Fruit fly (Drosophila melanogaster) whole organism, embryonic: Measurements from ENCODE around the gene Phs.

Source experiments
- Blimp-1 ChIP-seq: fragments of 200-800 bp; sonication (Bioruptor generic); optimal IDR thresholded peaks from 3 replicates; lab custom pipeline; 2018; ENCODE audit warnings: missing biosample characterization, missing genetic modification characterization, mild to moderate bottlenecking, moderate library complexity, missing genetic modification reagents
- CG10462 ChIP-seq: fragments of 200-800 bp; sonication (Bioruptor generic); optimal IDR thresholded peaks from 2 replicates; lab custom pipeline; 2016; ENCODE audit warnings: missing biosample characterization, missing genetic modification characterization
- CG11247 ChIP-seq: fragments of 200-800 bp; sonication (Bioruptor generic); IDR thresholded peaks from 2 replicates; pipeline ENCODE4 v1.3.6; 2022; ENCODE audit warnings: missing biosample characterization, missing genetic modification characterization
- CG12391 ChIP-seq: fragments of 200-800 bp; sonication (Bioruptor generic); optimal IDR thresholded peaks from 3 replicates; lab custom pipeline; 2018; ENCODE audit warnings: missing biosample characterization, mild to moderate bottlenecking, missing genetic modification characterization, moderate library complexity
- CG1603 ChIP-seq: fragments of 200-800 bp; sonication (Bioruptor generic); optimal IDR thresholded peaks from 2 replicates; lab custom pipeline; 2019; ENCODE audit warnings: missing biosample characterization, mild to moderate bottlenecking, missing genetic modification characterization, moderate library complexity
- CG1647 ChIP-seq: fragments of 200-800 bp; sonication (Bioruptor generic); optimal IDR thresholded peaks from 3 replicates; lab custom pipeline; 2016; ENCODE audit warnings: missing biosample characterization, missing genetic modification characterization
- CG17328 ChIP-seq: fragments of 200-800 bp; sonication (Bioruptor generic); IDR thresholded peaks from 2 replicates; pipeline ENCODE4 v1.3.6; 2022; ENCODE audit warnings: missing biosample characterization, missing genetic modification characterization
- CG17568 ChIP-seq: fragments of 200-800 bp; sonication (Bioruptor generic); optimal IDR thresholded peaks from 2 replicates; lab custom pipeline; 2018; ENCODE audit warnings: missing biosample characterization, mild to moderate bottlenecking, missing genetic modification characterization, moderate library complexity
- CG17829 ChIP-seq: fragments of 200-800 bp; optimal IDR thresholded peaks from 2 replicates; lab custom pipeline; 2019; ENCODE audit warnings: missing biosample characterization, mild to moderate bottlenecking, missing genetic modification characterization, moderate library complexity
- CG18262 ChIP-seq: fragments of 200-800 bp; optimal IDR thresholded peaks from 3 replicates; lab custom pipeline; 2019; ENCODE audit warnings: missing biosample characterization, mild to moderate bottlenecking, missing genetic modification characterization, moderate library complexity
- CG2712 ChIP-seq: fragments of 200-800 bp; optimal IDR thresholded peaks from 3 replicates; lab custom pipeline; 2019; ENCODE audit warnings: missing biosample characterization, mild to moderate bottlenecking, missing genetic modification characterization, moderate library complexity
- CG33213 ChIP-seq: fragments of 200-800 bp; sonication (Bioruptor generic); optimal IDR thresholded peaks from 3 replicates; lab custom pipeline; 2016; ENCODE audit warnings: missing biosample characterization, missing genetic modification characterization
- CG6813 ChIP-seq: fragments of 200-800 bp; sonication (Bioruptor generic); optimal IDR thresholded peaks from 2 replicates; lab custom pipeline; 2017; ENCODE audit warnings: missing biosample characterization, missing genetic modification characterization, mild to moderate bottlenecking, moderate library complexity, missing genetic modification reagents
- CG7839 ChIP-seq: fragments of 200-800 bp; sonication (Bioruptor generic); optimal IDR thresholded peaks from 3 replicates; lab custom pipeline; 2018; ENCODE audit warnings: missing biosample characterization, mild to moderate bottlenecking, missing genetic modification characterization, moderate library complexity
- CG9727 ChIP-seq: fragments of 200-800 bp; sonication (Bioruptor generic); optimal IDR thresholded peaks from 3 replicates; lab custom pipeline; 2017; ENCODE audit warnings: missing biosample characterization, mild to moderate bottlenecking, missing genetic modification characterization
- CG9876 ChIP-seq: fragments of 200-800 bp; sonication (Bioruptor generic); optimal IDR thresholded peaks from 2 replicates; lab custom pipeline; 2016; ENCODE audit warnings: missing biosample characterization, missing genetic modification characterization
- CTCF ChIP-seq: fragments of 200-800 bp; sonication (Bioruptor generic); optimal IDR thresholded peaks from 2 replicates; lab custom pipeline; 2017; ENCODE audit warnings: missing biosample characterization, mild to moderate bottlenecking, missing genetic modification characterization, moderate library complexity
- Ets65A ChIP-seq: fragments of 200-800 bp; sonication (Bioruptor generic); peaks from one replicate; lab custom pipeline; 2016; ENCODE audit warnings: missing biosample characterization, missing genetic modification characterization
- Med ChIP-seq: fragments of 200-800 bp; sonication (Bioruptor generic); peaks from one replicate; lab custom pipeline; 2016; ENCODE audit warnings: missing biosample characterization, missing genetic modification characterization, mild to moderate bottlenecking, inconsistent platforms, moderate library complexity
- Sox102F ChIP-seq: fragments of 200-800 bp; sonication (Bioruptor generic); optimal IDR thresholded peaks from 2 replicates; lab custom pipeline; 2018; ENCODE audit warnings: missing biosample characterization, mild to moderate bottlenecking, missing genetic modification characterization, moderate library complexity
- Ssrp ChIP-seq: fragments of 200-800 bp; sonication (Bioruptor generic); optimal IDR thresholded peaks from 2 replicates; lab custom pipeline; 2018; ENCODE audit warnings: missing biosample characterization, mild to moderate bottlenecking, missing genetic modification characterization, moderate library complexity
- Xrp1 ChIP-seq: fragments of 200-800 bp; sonication (Bioruptor generic); IDR thresholded peaks from 2 replicates; pipeline ENCODE4 v1.3.6; 2022; ENCODE audit warnings: missing biosample characterization, missing genetic modification characterization
- bsh ChIP-seq, 2 experiments: fragments of 200-800 bp; sonication (Bioruptor generic); optimal IDR thresholded peaks; 2 replicates each; lab custom pipeline; 2017 to 2018; ENCODE audit warnings: mild to moderate bottlenecking in 2 of 2, missing biosample characterization in 2 of 2, missing genetic modification characterization in 2 of 2, moderate library complexity in 1 of 2
- dmrt11E ChIP-seq: fragments of 200-800 bp; sonication (Bioruptor generic); optimal IDR thresholded peaks from 3 replicates; lab custom pipeline; 2018; ENCODE audit warnings: missing biosample characterization, mild to moderate bottlenecking, missing genetic modification characterization, moderate library complexity
- gem ChIP-seq: fragments of 200-800 bp; sonication (Bioruptor generic); optimal IDR thresholded peaks from 2 replicates; lab custom pipeline; 2019; ENCODE audit warnings: missing biosample characterization, mild to moderate bottlenecking, missing genetic modification characterization, moderate library complexity
- h ChIP-seq: fragments of >200 bp; optimal IDR thresholded peaks from 2 replicates; lab custom pipeline; 2017
- maf-S ChIP-seq: fragments of 200-800 bp; sonication (Bioruptor generic); optimal IDR thresholded peaks from 2 replicates; lab custom pipeline; 2016; ENCODE audit warnings: missing biosample characterization, missing genetic modification characterization
- nau ChIP-seq: fragments of 200-800 bp; sonication (Bioruptor generic); optimal IDR thresholded peaks from 3 replicates; lab custom pipeline; 2017; ENCODE audit warnings: missing biosample characterization, mild to moderate bottlenecking, missing genetic modification characterization, missing genetic modification reagents
- onecut ChIP-seq: fragments of 200-800 bp; sonication (Bioruptor generic); IDR thresholded peaks from 2 replicates; pipeline ENCODE4 v1.3.6; 2022; ENCODE audit warnings: missing biosample characterization, missing genetic modification characterization
- prd ChIP-seq, 3 experiments: fragments of >200 bp in 2 of 3; fragments of 200-800 bp in 1 of 3; sonication (Bioruptor generic) in 1 of 3; optimal IDR thresholded peaks in 2 of 3; IDR thresholded peaks in 1 of 3; 2 replicates in 2 of 3; 3 replicates in 1 of 3; pipeline versions ENCODE4 v1.3.6 to Lab custom; 2017 to 2022; ENCODE audit warnings: missing biosample characterization in 1 of 3, missing genetic modification characterization in 1 of 3
- sd ChIP-seq: fragments of 200-800 bp; sonication (Bioruptor generic); optimal IDR thresholded peaks from 3 replicates; lab custom pipeline; 2018; ENCODE audit warnings: missing biosample characterization, mild to moderate bottlenecking, missing genetic modification characterization, moderate library complexity
- sens ChIP-seq: fragments of 200-800 bp; sonication (Bioruptor generic); peaks from one replicate; lab custom pipeline; 2016; ENCODE audit warnings: missing biosample characterization, missing genetic modification characterization
- trem ChIP-seq: fragments of 200-800 bp; optimal IDR thresholded peaks from 3 replicates; lab custom pipeline; 2019; ENCODE audit warnings: missing biosample characterization, mild to moderate bottlenecking, missing genetic modification characterization, moderate library complexity
- trh ChIP-seq: fragments of 200-800 bp; sonication (Bioruptor generic); optimal IDR thresholded peaks from 2 replicates; lab custom pipeline; 2016; ENCODE audit warnings: missing biosample characterization, missing genetic modification characterization
- zen ChIP-seq: fragments of 200-800 bp; sonication (Bioruptor generic); optimal IDR thresholded peaks from 3 replicates; lab custom pipeline; 2018; ENCODE audit warnings: missing biosample characterization, mild to moderate bottlenecking, missing genetic modification characterization, moderate library complexity

Phs gene

dm6 chr3L:15646182-15646581 is 26.5 kb downstream of the Phs start:
- TF ChIP-seq Sox102F (peak; percentile 13), CG11247 (GFP tag; lab: Robert Waterston, UW) (no peak), gem (tag; lab: Kevin White, UChicago) (peak; percentile 35), Ssrp (peak; percentile 5), CG7839 (tag; lab: Kevin White, UChicago) (peak; percentile 3), CG9876 (GFP tag; lab: Kevin White, UChicago) (no peak), CG33213 (GFP tag; lab: Kevin White, UChicago) (no peak), h (lab: Kevin White, UChicago) (no peak), CG12391 (tag; lab: Kevin White, UChicago) (peak; percentile 6), onecut (no peak), Med (peak; percentile 54), CG1603 (tag; lab: Kevin White, UChicago) (peak; percentile 15), dmrt11E (peak; percentile 46), trem (tag; lab: Kevin White, UChicago) (peak; percentile 4), CG9727 (GFP tag; lab: Kevin White, UChicago) (peak; percentile 7), Ets65A (GFP tag; lab: Kevin White, UChicago) (peak; percentile 17), CG17328 (GFP tag; lab: Robert Waterston, UW) (peak; percentile 28; the same call in 1 of the 2 replicates), sens (GFP tag; lab: Kevin White, UChicago) (peak; percentile 70), CG1647 (GFP tag; lab: Kevin White, UChicago) (no peak), zen (tag; lab: Kevin White, UChicago) (peak; percentile 26), bsh (GFP tag; optimal IDR thresholded peaks at IDR 0.05; lab: Kevin White, UChicago) (peak in 1 of 2 experiments; percentile 29), prd (optimal IDR thresholded peaks at IDR 0.05; lab: Kevin White, UChicago) (no peak), prd (GFP tag; IDR thresholded peaks at IDR 0.05; lab: Robert Waterston, UW) (peak; percentile 38; the same call in 1 of the 3 replicates), Xrp1 (GFP tag; lab: Robert Waterston, UW) (0 out of 2 replicates have a peak, but pooled peaks have one; percentile 24), CG17829 (peak; percentile 5), CG18262 (peak; percentile 10), CG2712 (tag; lab: Kevin White, UChicago) (peak; percentile 30), Blimp-1 (GFP tag; lab: Kevin White, UChicago) (peak; percentile 3), CG10462 (GFP tag; lab: Kevin White, UChicago) (peak; percentile 4)

dm6 chr3L:15647712-15648621 is 28.3 kb downstream of the Phs start, which contains the start of the genes comm3 and CG43083:
Gene comm3 (minus strand): TSS chr3L:15647762.
Gene CG43083 (plus strand): TSS chr3L:15648571.
- TF ChIP-seq trh: no peak
- TF ChIP-seq sd (tag; lab: Kevin White, UChicago): peak; percentile 85
- TF ChIP-seq CG17568 (GFP tag; lab: Kevin White, UChicago): peak; percentile 15
- TF ChIP-seq sens (GFP tag; lab: Kevin White, UChicago): peak; percentile 52
- TF ChIP-seq CG6813: peak; percentile 31
- no peak for TF ChIP-seq nau (GFP tag; lab: Kevin White, UChicago)

- no peak for TF ChIP-seq CTCF (GFP tag; lab: Kevin White, UChicago)
- no peak for TF ChIP-seq maf-S (GFP tag; lab: Kevin White, UChicago)
Measured at dm6 chr3L:15649561-15649960, 29.9 kb downstream of the Phs start, which contains the start of the genes Eig71Ea and Eig71Eb. Gene Eig71Ea (minus strand): TSS chr3L:15649661. Gene Eig71Eb (plus strand): TSS chr3L:15649936.
